Fruit fly (Drosophila melanogaster): Measurements from ENCODE around the gene Dyro.

Gene Dyro

DNA sequence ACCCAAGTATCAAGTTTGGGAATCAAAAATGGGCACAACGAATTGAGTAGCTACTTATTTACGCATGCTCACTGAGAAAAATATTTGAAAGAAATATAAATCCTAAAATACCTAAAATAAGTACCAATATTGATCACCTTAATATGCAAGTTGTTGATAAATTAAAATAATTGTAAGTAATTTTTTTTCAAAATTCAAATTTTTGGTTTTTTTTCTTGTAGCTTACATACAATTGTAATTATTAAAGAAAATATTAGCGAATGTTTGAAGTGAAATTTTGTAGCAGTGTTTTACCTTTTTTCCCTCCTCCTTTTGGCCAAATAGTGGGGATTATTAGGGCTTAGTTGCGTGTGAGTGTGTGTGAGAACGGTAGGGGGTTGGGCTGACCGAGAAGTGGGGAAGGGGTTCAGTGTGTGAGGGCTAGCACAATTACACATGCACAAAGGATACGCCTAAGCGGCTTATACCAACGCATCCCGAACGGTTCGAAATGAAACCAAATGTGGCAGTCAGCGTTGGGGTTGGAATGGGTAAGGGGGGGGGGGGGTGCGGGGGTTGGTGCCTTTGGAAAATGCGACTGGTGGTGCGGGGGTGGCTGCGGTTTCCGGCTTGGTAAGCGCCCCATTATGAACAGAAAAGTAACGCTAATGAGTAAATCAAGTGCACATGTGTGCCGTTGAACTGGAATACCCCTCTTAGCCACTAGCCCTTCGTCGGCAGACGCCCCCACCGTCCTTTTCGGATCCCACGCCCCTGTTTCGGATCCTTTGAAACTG lies 14.2 kb upstream of the Dyro start (continued):
- TF ChIP-seq ab (GFP tag; optimal IDR thresholded peaks at IDR 0.05) (no peak), B-H1 (GFP tag; IDR thresholded peaks at IDR 0.05) (no peak), slbo (GFP tag; IDR thresholded peaks at IDR 0.05) (no peak), Hr39 (optimal IDR thresholded peaks at IDR 0.05) (no peak), HLHmδ (GFP tag; optimal IDR thresholded peaks at IDR 0.05) (no peak), Chrac-16 (GFP tag; optimal IDR thresholded peaks at IDR 0.05) (no peak), Dfd (GFP tag; optimal IDR thresholded peaks at IDR 0.05) (no peak), MESR4 (GFP tag; optimal IDR thresholded peaks at IDR 0.05) (no peak), chif (GFP tag; optimal IDR thresholded peaks at IDR 0.05) (peak in 1 of 2 experiments; percentile 5), H15 (GFP tag; IDR thresholded peaks at IDR 0.05) (no peak), Nf-YA (GFP tag; IDR thresholded peaks at IDR 0.05) (no peak), Gsc (GFP tag; IDR thresholded peaks at IDR 0.05) (no peak), btn (GFP tag; optimal IDR thresholded peaks at IDR 0.05) (no peak), CG6813 (GFP tag; optimal IDR thresholded peaks at IDR 0.05) (peak; percentile 19), disco-r (GFP tag; optimal IDR thresholded peaks at IDR 0.05) (no peak), Hr51 (GFP tag; optimal IDR thresholded peaks at IDR 0.05) (peak in 1 of 2 experiments; percentile 59), Atf3 (GFP tag; optimal IDR thresholded peaks at IDR 0.05) (no peak), CG15601 (tag; optimal IDR thresholded peaks at IDR 0.05) (peak; percentile 7), ci (GFP tag; IDR thresholded peaks at IDR 0.05) (no peak), z (GFP tag; IDR thresholded peaks at IDR 0.05) (no peak), Aef1 (GFP tag; IDR thresholded peaks at IDR 0.05) (no peak), CG8944 (GFP tag; optimal IDR thresholded peaks at IDR 0.05) (no peak), Ada2b (GFP tag; IDR thresholded peaks at IDR 0.05) (no peak), ase (GFP tag; IDR thresholded peaks at IDR 0.05) (no peak), Trl (optimal IDR thresholded peaks at IDR 0.05) (no peak), Trl (GFP tag; optimal IDR thresholded peaks at IDR 0.05) (no peak), Hr3 (GFP tag; optimal IDR thresholded peaks at IDR 0.05) (no peak), ems (GFP tag; optimal IDR thresholded peaks at IDR 0.05) (no peak), CG18476 (GFP tag; optimal IDR thresholded peaks at IDR 0.05) (no peak), bsh (GFP tag; optimal IDR thresholded peaks at IDR 0.05) (peak in 1 of 2 experiments; percentile 62), D (optimal IDR thresholded peaks at IDR 0.05) (no peak), D (GFP tag; optimal IDR thresholded peaks at IDR 0.05) (no peak), twi (tag; optimal IDR thresholded peaks at IDR 0.05) (no peak), CG11723 (GFP tag; optimal IDR thresholded peaks at IDR 0.05) (no peak), Sry-δ (GFP tag; optimal IDR thresholded peaks at IDR 0.05) (no peak), slp2 (GFP tag; optimal IDR thresholded peaks at IDR 0.05) (no peak), Opbp (GFP tag; IDR thresholded peaks at IDR 0.05; ENCODE audit: partially characterized antibody) (no peak), lola (GFP tag; optimal IDR thresholded peaks at IDR 0.05) (peak in 1 of 3 experiments; percentile 63), ap (GFP tag; IDR thresholded peaks at IDR 0.05) (no peak), CG1529 (GFP tag; optimal IDR thresholded peaks at IDR 0.05) (no peak), Hey (tag; optimal IDR thresholded peaks at IDR 0.05) (no peak), Fer3 (tag; optimal IDR thresholded peaks at IDR 0.05) (no peak), lmd (GFP tag; IDR thresholded peaks at IDR 0.05) (no peak), NfI (GFP tag; optimal IDR thresholded peaks at IDR 0.05) (no peak), CG2875 (GFP tag; optimal IDR thresholded peaks at IDR 0.05) (no peak), D19B (GFP tag; optimal IDR thresholded peaks at IDR 0.05) (no peak), CG2678 (tag; optimal IDR thresholded peaks at IDR 0.05) (peak; percentile 63), Dref (GFP tag; IDR thresholded peaks at IDR 0.05) (no peak), Hsf (GFP tag; optimal IDR thresholded peaks at IDR 0.05) (no peak), CG11093 (GFP tag; IDR thresholded peaks at IDR 0.05) (no peak), bigmax (GFP tag; optimal IDR thresholded peaks at IDR 0.05) (no peak)

All from whole organism, embryonic.